Worm (Caenorhabditis elegans): Measurements from ENCODE around the gene Y57G11C.23.

DNA sequence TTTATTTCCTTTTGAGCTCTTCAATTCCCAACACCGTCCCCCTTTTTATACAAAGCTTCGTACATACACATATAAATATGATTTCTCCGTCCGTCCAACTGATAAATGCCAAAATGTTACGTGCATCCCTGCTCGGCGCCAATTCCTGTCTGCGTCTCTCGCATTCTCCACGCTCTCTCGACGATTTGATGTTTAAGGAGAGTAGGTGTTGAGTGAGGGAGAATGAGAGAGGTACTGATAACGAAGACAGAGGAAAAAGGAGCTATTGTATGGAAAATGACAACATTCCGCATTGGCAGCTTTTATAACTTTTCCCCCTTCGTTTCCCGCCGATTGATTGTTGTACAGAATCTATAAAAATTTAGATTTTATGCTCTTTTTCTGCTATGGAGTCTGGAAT lies 22.2 kb upstream of the Y57G11C.23 start:
- TF ChIP-seq him-1 (tag; optimal IDR thresholded peaks at IDR 0.05) = no peak
- TF ChIP-seq W03F9.2 (tag; optimal IDR thresholded peaks at IDR 0.05) = no peak
